Worm (Caenorhabditis elegans) whole organism, L1 larva: ENCODE data around the gene cyp-34A6.

Source experiments
- C34B4.2 ChIP-seq: sonication (generic microtip); optimal IDR thresholded peaks from 2 replicates; lab custom pipeline; 2017; ENCODE audit warnings: mild to moderate bottlenecking, missing genetic modification characterization, missing compliant biosample characterization
- Y116A8C.19 ChIP-seq: sonication (generic microtip); optimal IDR thresholded peaks from 2 replicates; lab custom pipeline; 2016; ENCODE audit warnings: missing compliant biosample characterization, missing genetic modification characterization, borderline replicate concordance
- blmp-1 ChIP-seq: fragments of 150-350 bp; optimal IDR thresholded peaks from 2 replicates; lab custom pipeline; 2014; ENCODE audit warnings: missing biosample characterization, missing genetic modification characterization
- ceh-63 ChIP-seq: fragments of 200-800 bp; sonication (Bioruptor generic); optimal IDR thresholded peaks from 2 replicates; lab custom pipeline; 2018; ENCODE audit warnings: mild to moderate bottlenecking, missing genetic modification characterization, missing compliant biosample characterization
- ceh-8 ChIP-seq: fragments of 200-800 bp; sonication (Bioruptor generic); optimal IDR thresholded peaks from 2 replicates; lab custom pipeline; 2018; ENCODE audit warnings: mild to moderate bottlenecking, missing genetic modification characterization, moderate library complexity, missing compliant biosample characterization
- ceh-90 ChIP-seq: sonication (generic microtip); optimal IDR thresholded peaks from 2 replicates; lab custom pipeline; 2016; ENCODE audit warnings: missing genetic modification characterization, missing compliant biosample characterization
- efl-1 ChIP-seq, 4 experiments: fragments of 150-350 bp; optimal IDR thresholded peaks in 3 of 4; peaks in 1 of 4; 1 replicate in 1 of 4; 2 replicates in 3 of 4; lab custom pipeline; 2014; ENCODE audit warnings: missing biosample characterization in 2 of 4, missing genetic modification characterization in 2 of 4, missing genetic modification reagents in 2 of 4
- elt-2 ChIP-seq: sonication (generic microtip); optimal IDR thresholded peaks from 2 replicates; lab custom pipeline; 2016; ENCODE audit warnings: missing genetic modification characterization, mild to moderate bottlenecking, inconsistent platforms, missing compliant biosample characterization, missing genetic modification reagents
- hlh-17 ChIP-seq: fragments of 200-800 bp; sonication (Bioruptor generic); optimal IDR thresholded peaks from 2 replicates; lab custom pipeline; 2018; ENCODE audit warnings: missing genetic modification characterization, mild to moderate bottlenecking, missing compliant biosample characterization, moderate library complexity, borderline replicate concordance
- hpl-2 ChIP-seq: fragments of 150-350 bp; optimal IDR thresholded peaks from 2 replicates; lab custom pipeline; 2014; ENCODE audit warnings: missing biosample characterization, missing genetic modification reagents, missing genetic modification characterization
- isw-1 ChIP-seq: fragments of 200-800 bp; sonication (Bioruptor generic); IDR thresholded peaks from 2 replicates; pipeline ENCODE4 v1.3.6; 2022; ENCODE audit warnings: missing genetic modification characterization, missing compliant biosample characterization
- lin-13 ChIP-seq: fragments of 150-350 bp; optimal IDR thresholded peaks from 2 replicates; lab custom pipeline; 2014; ENCODE audit warnings: missing biosample characterization, missing genetic modification reagents, missing genetic modification characterization
- lin-15B ChIP-seq: fragments of 150-350 bp; sonication (generic microtip); optimal IDR thresholded peaks from 3 replicates; lab custom pipeline; 2014; ENCODE audit warnings: missing biosample characterization, missing genetic modification characterization
- lin-35 ChIP-seq, 2 experiments: fragments of 150-350 bp; optimal IDR thresholded peaks; 2 replicates each; lab custom pipeline; 2014; ENCODE audit warnings: missing biosample characterization in 2 of 2, missing genetic modification characterization in 2 of 2, missing genetic modification reagents in 2 of 2
- lir-3 ChIP-seq: sonication (generic microtip); optimal IDR thresholded peaks from 2 replicates; lab custom pipeline; 2016; ENCODE audit warnings: mild to moderate bottlenecking, missing genetic modification characterization, moderate library complexity, missing compliant biosample characterization; ENCODE audit not compliant: poor library complexity
- mab-9 ChIP-seq: fragments of 200-800 bp; sonication (Bioruptor generic); IDR thresholded peaks from 2 replicates; pipeline ENCODE4 v1.3.6; 2022; ENCODE audit warnings: missing genetic modification reagents, missing genetic modification characterization, missing compliant biosample characterization
- mdl-1 ChIP-seq, 2 experiments: fragments of 150-350 bp; optimal IDR thresholded peaks; 2 replicates each; lab custom pipeline; 2014 to 2017; ENCODE audit warnings: missing biosample characterization in 2 of 2, missing genetic modification characterization in 2 of 2, inconsistent platforms in 1 of 2
- mep-1 ChIP-seq: fragments of 150-350 bp; optimal IDR thresholded peaks from 2 replicates; lab custom pipeline; 2014; ENCODE audit warnings: missing biosample characterization, missing genetic modification characterization
- nhr-12 ChIP-seq: sonication (generic microtip); optimal IDR thresholded peaks from 2 replicates; lab custom pipeline; 2017; ENCODE audit warnings: missing biosample characterization, missing genetic modification characterization
- nhr-28 ChIP-seq: fragments of 150-350 bp; optimal IDR thresholded peaks from 2 replicates; lab custom pipeline; 2014; ENCODE audit warnings: missing biosample characterization, missing genetic modification characterization
- nhr-47 ChIP-seq: sonication (generic microtip); optimal IDR thresholded peaks from 2 replicates; lab custom pipeline; 2016; ENCODE audit warnings: mild to moderate bottlenecking, missing genetic modification characterization, moderate library complexity, missing compliant biosample characterization
- nhr-77 ChIP-seq: fragments of 150-350 bp; optimal IDR thresholded peaks from 2 replicates; lab custom pipeline; 2014; ENCODE audit warnings: missing biosample characterization, missing genetic modification characterization
- nhr-84 ChIP-seq: sonication (generic microtip); optimal IDR thresholded peaks from 2 replicates; lab custom pipeline; 2017; ENCODE audit warnings: missing biosample characterization, missing genetic modification characterization
- nhr-85 ChIP-seq: sonication (generic microtip); peaks from one replicate; lab custom pipeline; 2016; ENCODE audit warnings: missing genetic modification characterization, inconsistent platforms, missing compliant biosample characterization
- pag-3 ChIP-seq: sonication (generic microtip); optimal IDR thresholded peaks from 2 replicates; lab custom pipeline; 2017; ENCODE audit warnings: missing genetic modification characterization, mild to moderate bottlenecking, missing compliant biosample characterization, antibody characterized with exemption, borderline replicate concordance; ENCODE audit not compliant: insufficient read depth
- pax-3 ChIP-seq: fragments of 200-800 bp; sonication (Bioruptor generic); optimal IDR thresholded peaks from 2 replicates; lab custom pipeline; 2018; ENCODE audit warnings: mild to moderate bottlenecking, missing genetic modification characterization, moderate library complexity, missing compliant biosample characterization
- rnt-1 ChIP-seq: sonication (generic microtip); optimal IDR thresholded peaks from 2 replicates; lab custom pipeline; 2016; ENCODE audit warnings: mild to moderate bottlenecking, missing genetic modification characterization, moderate library complexity, missing compliant biosample characterization
- snu-23 ChIP-seq: sonication (generic microtip); optimal IDR thresholded peaks from 2 replicates; lab custom pipeline; 2016; ENCODE audit warnings: missing genetic modification characterization, missing compliant biosample characterization
- sup-37 ChIP-seq: fragments of 200-800 bp; sonication (Bioruptor generic); optimal IDR thresholded peaks from 2 replicates; lab custom pipeline; 2018; ENCODE audit warnings: mild to moderate bottlenecking, missing genetic modification characterization, missing compliant biosample characterization
- unc-130 ChIP-seq: fragments of 150-350 bp; optimal IDR thresholded peaks from 2 replicates; lab custom pipeline; 2017; ENCODE audit warnings: missing biosample characterization, missing genetic modification characterization, inconsistent platforms
- unc-30 ChIP-seq: sonication (generic microtip); optimal IDR thresholded peaks from 2 replicates; lab custom pipeline; 2017; ENCODE audit warnings: missing biosample characterization, missing genetic modification characterization
- unc-86 ChIP-seq: sonication (generic microtip); optimal IDR thresholded peaks from 2 replicates; lab custom pipeline; 2016; ENCODE audit warnings: missing genetic modification characterization, missing compliant biosample characterization
- unc-98 ChIP-seq: fragments of 200-800 bp; sonication (Bioruptor generic); IDR thresholded peaks from 2 replicates; pipeline ENCODE4 v1.3.6; 2022; ENCODE audit warnings: missing genetic modification characterization, missing compliant biosample characterization
- vab-15 ChIP-seq: sonication (generic microtip); optimal IDR thresholded peaks from 2 replicates; lab custom pipeline; 2017; ENCODE audit warnings: missing genotype, mild to moderate bottlenecking, missing genetic modification characterization, missing compliant biosample characterization
- xbp-1 ChIP-seq: sonication (generic microtip); optimal IDR thresholded peaks from 2 replicates; lab custom pipeline; 2016; ENCODE audit warnings: missing genetic modification characterization, missing compliant biosample characterization
- zag-1 ChIP-seq: fragments of 150-350 bp; optimal IDR thresholded peaks from 2 replicates; lab custom pipeline; 2014; ENCODE audit warnings: missing biosample characterization, missing genetic modification characterization
- zip-4 ChIP-seq: fragments of 200-800 bp; sonication (Bioruptor generic); optimal IDR thresholded peaks from 2 replicates; lab custom pipeline; 2018; ENCODE audit warnings: mild to moderate bottlenecking, missing genetic modification characterization, moderate library complexity, missing compliant biosample characterization
- ztf-11 ChIP-seq, 2 experiments: sonication (generic microtip); optimal IDR thresholded peaks; 2 replicates each; lab custom pipeline; 2016 to 2017; ENCODE audit warnings: missing genetic modification characterization in 2 of 2, missing biosample characterization in 1 of 2, missing compliant biosample characterization in 1 of 2

cyp-34A6 gene

ce11 chrV:3945053-3945452 lies 16.1 kb downstream of the cyp-34A6 start, which contains the start of gene cyp-35B3:
TSS of gene cyp-35B3 (plus strand) at chrV:3945353.
- TF ChIP-seq unc-130 (tag; lab: Kevin White, UChicago) (no peak), snu-23 (GFP tag; lab: Kevin White, UChicago) (no peak), nhr-84 (no peak), nhr-28 (no peak), lin-15B (tag; lab: Kevin White, UChicago) (no peak), lir-3 (tag; lab: Kevin White, UChicago) (no peak), isw-1 (GFP tag; lab: Robert Waterston, UW) (no peak), lin-13 (no peak), pax-3 (tag; lab: Kevin White, UChicago) (no peak), pag-3 (tag; lab: Kevin White, UChicago) (no peak)

- TF ChIP-seq elt-2 (tag; lab: Kevin White, UChicago) = no peak
- TF ChIP-seq mab-9 (GFP tag; lab: Robert Waterston, UW) = no peak
- TF ChIP-seq mep-1 (tag; lab: Kevin White, UChicago) = no peak
- no peak for TF ChIP-seq zip-4
- no peak for TF ChIP-seq Y116A8C.19 (tag; lab: Kevin White, UChicago)
- no peak for TF ChIP-seq sup-37
- TF ChIP-seq nhr-47 (tag; lab: Kevin White, UChicago) = no peak
- no peak for TF ChIP-seq ceh-90 (tag; lab: Kevin White, UChicago)
- TF ChIP-seq mdl-1 (tag; optimal IDR thresholded peaks at IDR 0.05; lab: Kevin White, UChicago) = no peak
- TF ChIP-seq lin-35 (GFP tag; optimal IDR thresholded peaks at IDR 0.05; lab: Kevin White, UChicago) = no peak
- no peak for TF ChIP-seq xbp-1 (tag; lab: Kevin White, UChicago)
- TF ChIP-seq snu-23 (GFP tag; lab: Kevin White, UChicago) = no peak
- TF ChIP-seq rnt-1 = no peak
- no peak for TF ChIP-seq lir-3 (tag; lab: Kevin White, UChicago)
These were observed 17.8 kb downstream of the cyp-34A6 start for ce11 chrV:3943364-3943763.

- TF ChIP-seq vab-15 (no peak), nhr-12 (tag; lab: Kevin White, UChicago) (no peak), elt-2 (tag; lab: Kevin White, UChicago) (no peak), unc-98 (GFP tag; lab: Robert Waterston, UW) (no peak), zag-1 (tag; lab: Kevin White, UChicago) (no peak), unc-30 (tag; lab: Kevin White, UChicago) (no peak), C34B4.2 (no peak), ceh-63 (GFP tag; lab: Kevin White, UChicago) (no peak), ztf-11 (tag; optimal IDR thresholded peaks at IDR 0.05; lab: Kevin White, UChicago) (no peak), nhr-85 (no peak)
These were observed 19.3 kb downstream of the cyp-34A6 start, which contains the start of gene cyp-35B2 for ce11 chrV:3941860-3942259. TSS of gene cyp-35B2 (plus strand) at chrV:3942160.

- no peak for TF ChIP-seq hlh-17 (GFP tag; lab: Kevin White, UChicago)
- TF ChIP-seq ceh-8 (GFP tag; lab: Kevin White, UChicago) = no peak
- no peak for TF ChIP-seq nhr-77 (tag; lab: Kevin White, UChicago)
- TF ChIP-seq hpl-2 (GFP tag; lab: Kevin White, UChicago) = no peak
- no peak for TF ChIP-seq nhr-12 (tag; lab: Kevin White, UChicago)
- no peak for TF ChIP-seq elt-2 (tag; lab: Kevin White, UChicago)
- no peak for TF ChIP-seq pag-3 (tag; lab: Kevin White, UChicago)
- TF ChIP-seq blmp-1 = no peak
- TF ChIP-seq mab-9 (GFP tag; lab: Robert Waterston, UW) = no peak
- TF ChIP-seq unc-86 = no peak
- no peak for TF ChIP-seq efl-1 (optimal IDR thresholded peaks at IDR 0.05; lab: Kevin White, UChicago)
- no peak for TF ChIP-seq efl-1 (GFP tag; optimal IDR thresholded peaks at IDR 0.05 in 1 of 2; lab: Kevin White, UChicago)
These were observed 22.3 kb downstream of the cyp-34A6 start, which contains the start of gene cyp-35B1 for ce11 chrV:3938789-3939188. TSS of gene cyp-35B1 (plus strand) at chrV:3939032.
